Worm (Caenorhabditis elegans) whole organism, midembryonic: ENCODE data around the gene fbxc-25.

ENCODE experiments used
- T22C8.4 ChIP-seq: fragments of 200-800 bp; sonication (Bioruptor generic); IDR thresholded peaks from 2 replicates; pipeline ENCODE4 v1.3.6; 2022; ENCODE audit warnings: missing genetic modification characterization, missing compliant biosample characterization
- cog-1 ChIP-seq: sonication (generic microtip); optimal IDR thresholded peaks from 2 replicates; lab custom pipeline; 2016; ENCODE audit warnings: missing genetic modification characterization, missing compliant biosample characterization
- flt-1 ChIP-seq: fragments of 200-800 bp; sonication (Bioruptor generic); IDR thresholded peaks from 2 replicates; pipeline ENCODE4 v1.3.6; 2022; ENCODE audit warnings: missing genetic modification characterization, missing compliant biosample characterization
- klf-2 ChIP-seq: fragments of 200-800 bp; sonication (Bioruptor generic); conservative IDR thresholded peaks from 2 replicates; pipeline ENCODE4 v1.3.6; 2022; ENCODE audit warnings: missing genetic modification reagents, missing genetic modification characterization, missing compliant biosample characterization
- med-1 ChIP-seq: sonication (generic microtip); optimal IDR thresholded peaks from 2 replicates; lab custom pipeline; 2017; ENCODE audit warnings: missing genetic modification characterization, mild to moderate bottlenecking, missing compliant biosample characterization, antibody characterized with exemption, missing genetic modification reagents; ENCODE audit not compliant: insufficient read depth
- ref-1 ChIP-seq: fragments of 200-800 bp; sonication (Bioruptor generic); conservative IDR thresholded peaks from 2 replicates; pipeline ENCODE4 v1.3.6; 2022; ENCODE audit warnings: missing genetic modification reagents, missing genetic modification characterization, missing compliant biosample characterization
- tab-1 ChIP-seq: fragments of 200-800 bp; sonication (Bioruptor generic); IDR thresholded peaks from 2 replicates; pipeline ENCODE4 v1.3.6; 2022; ENCODE audit warnings: missing genetic modification characterization, missing compliant biosample characterization
- ztf-23 ChIP-seq: fragments of 200-800 bp; sonication (Bioruptor generic); IDR thresholded peaks from 2 replicates; pipeline ENCODE4 v1.3.6; 2022; ENCODE audit warnings: missing genetic modification reagents, missing genetic modification characterization, missing compliant biosample characterization
- ztf-29 ChIP-seq: fragments of 200-800 bp; sonication (Bioruptor generic); IDR thresholded peaks from 2 replicates; pipeline ENCODE4 v1.3.6; 2022; ENCODE audit warnings: missing genetic modification reagents, missing genetic modification characterization, missing compliant biosample characterization

DNA sequence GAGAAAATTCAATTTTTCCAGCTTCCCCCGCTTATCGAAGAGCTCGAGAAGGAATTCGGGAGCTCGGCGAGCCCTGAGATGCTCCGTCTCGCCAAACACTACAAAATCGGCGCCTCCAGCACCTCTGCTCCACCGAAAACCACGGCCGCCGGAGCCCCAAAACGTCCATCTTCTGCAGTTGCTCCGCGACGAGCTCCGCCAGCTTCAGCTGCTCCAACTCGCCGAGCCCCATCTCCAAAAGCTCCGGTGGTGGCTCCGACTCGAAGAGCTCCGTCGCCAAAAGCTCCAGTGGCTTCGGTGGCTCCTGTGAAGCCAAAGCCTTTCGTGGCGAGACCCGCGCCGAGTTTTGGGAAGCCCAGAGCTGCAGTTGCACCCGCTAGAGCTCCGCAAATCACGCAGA, 44.4 kb downstream of the fbxc-25 start:
- TF ChIP-seq flt-1 (GFP tag; lab: Robert Waterston, UW) (no peak), med-1 (GFP tag; lab: Kevin White, UChicago) (no peak), ztf-29 (GFP tag; lab: Robert Waterston, UW) (no peak), ref-1 (peak; percentile 30; the same call in 1 of the 2 replicates), klf-2 (no peak), tab-1 (GFP tag; lab: Robert Waterston, UW) (no peak), ztf-23 (GFP tag; lab: Robert Waterston, UW) (no peak), cog-1 (tag; lab: Kevin White, UChicago) (no peak), T22C8.4 (GFP tag; lab: Robert Waterston, UW) (no peak)
